Fruit fly (Drosophila melanogaster): Measurements from ENCODE around the gene net.

dm6 chr2L:122167-123006 is 35.2 kb upstream of the net start:
- TF ChIP-seq EcR (GFP tag; optimal IDR thresholded peaks at IDR 0.05), result no peak
- no peak for TF ChIP-seq CG13204 (GFP tag; optimal IDR thresholded peaks at IDR 0.05)
- no peak for TF ChIP-seq fd96Ca (GFP tag; IDR thresholded peaks at IDR 0.05)
- TF ChIP-seq CG8159 (tag; optimal IDR thresholded peaks at IDR 0.05), result no peak
- TF ChIP-seq gl (tag; optimal IDR thresholded peaks at IDR 0.05), result no peak
- no peak for TF ChIP-seq CG32121 (GFP tag; IDR thresholded peaks at IDR 0.05)
